Worm (Caenorhabditis elegans) whole organism, young adult: Measurements from ENCODE around the gene hmg-1.1.
A peak's percentile ranks its signal among the peaks of the same experiment; 100 is the strongest.

Experiments
- B0336.3 ChIP-seq: fragments of 200-800 bp; sonication (Bioruptor generic); IDR thresholded peaks from 2 replicates; pipeline ENCODE4 v1.3.6; 2022; ENCODE audit warnings: missing genetic modification characterization, missing compliant biosample characterization
- C06A6.2 ChIP-seq: fragments of 200-800 bp; sonication (Bioruptor generic); conservative IDR thresholded peaks from 2 replicates; pipeline ENCODE4 v1.3.6; 2022; ENCODE audit warnings: missing genetic modification characterization, missing compliant biosample characterization
- C17E4.6 ChIP-seq: fragments of 200-800 bp; sonication (Bioruptor generic); IDR thresholded peaks from 2 replicates; pipeline ENCODE4 v1.3.6; 2022; ENCODE audit warnings: missing genetic modification reagents, missing genetic modification characterization, missing compliant biosample characterization
- F37B4.10 ChIP-seq: fragments of 200-800 bp; sonication (Bioruptor generic); IDR thresholded peaks from 2 replicates; pipeline ENCODE4 v1.3.6; 2022; ENCODE audit warnings: missing genetic modification characterization, missing compliant biosample characterization
- F57A8.1 ChIP-seq: fragments of 200-800 bp; sonication (Bioruptor generic); optimal IDR thresholded peaks from 2 replicates; lab custom pipeline; 2018; ENCODE audit warnings: mild to moderate bottlenecking, missing genetic modification characterization, moderate library complexity, missing compliant biosample characterization
- F57C9.4 ChIP-seq: sonication (generic microtip); optimal IDR thresholded peaks from 2 replicates; lab custom pipeline; 2017; ENCODE audit warnings: mild to moderate bottlenecking, missing genetic modification characterization, missing compliant biosample characterization
- K12H6.12 ChIP-seq: fragments of 200-800 bp; sonication (Bioruptor generic); optimal IDR thresholded peaks from 2 replicates; lab custom pipeline; 2018; ENCODE audit warnings: mild to moderate bottlenecking, missing genetic modification characterization, missing compliant biosample characterization
- T26A5.8 ChIP-seq: sonication (generic microtip); optimal IDR thresholded peaks from 2 replicates; lab custom pipeline; 2016; ENCODE audit warnings: missing genetic modification characterization, missing compliant biosample characterization
- ZK185.1 ChIP-seq: sonication (generic microtip); optimal IDR thresholded peaks from 2 replicates; lab custom pipeline; 2016; ENCODE audit warnings: mild to moderate bottlenecking, missing genetic modification characterization, missing compliant biosample characterization; ENCODE audit not compliant: poor library complexity, severe bottlenecking
- ama-1 ChIP-seq, 3 experiments: fragments of 150-350 bp in 1 of 3; sonication (generic microtip) in 2 of 3; optimal IDR thresholded peaks; 2 replicates each; lab custom pipeline; 2014 to 2018; ENCODE audit warnings: missing biosample characterization in 2 of 3, missing genetic modification characterization in 2 of 3, missing genetic modification reagents in 2 of 3
- aptf-3 ChIP-seq: fragments of 200-800 bp; sonication (Bioruptor generic); IDR thresholded peaks from 2 replicates; pipeline ENCODE4 v1.3.6; 2022; ENCODE audit warnings: missing genetic modification characterization, missing compliant biosample characterization
- atf-7 ChIP-seq: sonication (generic microtip); optimal IDR thresholded peaks from 2 replicates; lab custom pipeline; 2017; ENCODE audit warnings: mild to moderate bottlenecking, missing genetic modification characterization, missing compliant biosample characterization
- attf-5 ChIP-seq: fragments of 200-800 bp; sonication (Bioruptor generic); optimal IDR thresholded peaks from 2 replicates; lab custom pipeline; 2018; ENCODE audit warnings: mild to moderate bottlenecking, missing genetic modification characterization, missing compliant biosample characterization
- cebp-1 ChIP-seq, 2 experiments: fragments of 200-800 bp in 1 of 2; sonication (Bioruptor generic) in 1 of 2; sonication (generic microtip) in 1 of 2; IDR thresholded peaks in 1 of 2; optimal IDR thresholded peaks in 1 of 2; 2 replicates each; pipeline versions ENCODE4 v1.3.6 to Lab custom; 2017 to 2022; ENCODE audit warnings: missing compliant biosample characterization in 2 of 2, missing genetic modification characterization in 2 of 2, mild to moderate bottlenecking in 1 of 2, missing genetic modification reagents in 1 of 2, moderate library complexity in 1 of 2
- cebp-2 ChIP-seq: fragments of 200-800 bp; sonication (Bioruptor generic); IDR thresholded peaks from 2 replicates; pipeline ENCODE4 v1.3.6; 2022; ENCODE audit warnings: missing genetic modification characterization, missing compliant biosample characterization
- ceh-100 ChIP-seq: fragments of 200-800 bp; sonication (Bioruptor generic); IDR thresholded peaks from 2 replicates; pipeline ENCODE4 v1.3.6; 2022; ENCODE audit warnings: missing genetic modification reagents, missing genetic modification characterization, missing compliant biosample characterization
- ceh-27 ChIP-seq: fragments of 200-800 bp; sonication (Bioruptor generic); optimal IDR thresholded peaks from 2 replicates; lab custom pipeline; 2018; ENCODE audit warnings: mild to moderate bottlenecking, missing genetic modification characterization, moderate library complexity, missing compliant biosample characterization
- chd-7 ChIP-seq: sonication (generic microtip); optimal IDR thresholded peaks from 2 replicates; lab custom pipeline; 2016; ENCODE audit warnings: mild to moderate bottlenecking, missing genetic modification characterization, moderate library complexity, missing compliant biosample characterization
- dpff-1 ChIP-seq: sonication (generic microtip); optimal IDR thresholded peaks from 2 replicates; lab custom pipeline; 2017; ENCODE audit warnings: mild to moderate bottlenecking, missing genetic modification characterization, missing compliant biosample characterization
- egrh-3 ChIP-seq: fragments of 200-800 bp; sonication (Bioruptor generic); IDR thresholded peaks from 2 replicates; pipeline ENCODE4 v1.3.6; 2022; ENCODE audit warnings: missing genetic modification reagents, missing genetic modification characterization, missing compliant biosample characterization
- ekl-4 ChIP-seq: fragments of 200-800 bp; sonication (Bioruptor generic); IDR thresholded peaks from 2 replicates; pipeline ENCODE4 v1.3.6; 2022; ENCODE audit warnings: missing genetic modification reagents, missing genetic modification characterization, missing compliant biosample characterization
- him-1 ChIP-seq: sonication (generic microtip); optimal IDR thresholded peaks from 2 replicates; lab custom pipeline; 2016; ENCODE audit warnings: missing genotype, missing genetic modification reagents, missing genetic modification characterization, missing compliant biosample characterization
- lag-1 ChIP-seq: fragments of 200-800 bp; sonication (Bioruptor generic); IDR thresholded peaks from 2 replicates; pipeline ENCODE4 v1.3.6; 2022; ENCODE audit warnings: missing genetic modification reagents, missing genetic modification characterization, missing compliant biosample characterization
- let-526 ChIP-seq: fragments of 200-800 bp; sonication (Bioruptor generic); IDR thresholded peaks from 2 replicates; pipeline ENCODE4 v1.3.6; 2022; ENCODE audit warnings: missing genetic modification reagents, missing genetic modification characterization, missing compliant biosample characterization
- lir-1 ChIP-seq: fragments of 200-800 bp; sonication (Bioruptor generic); conservative IDR thresholded peaks from 2 replicates; pipeline ENCODE4 v1.3.6; 2022; ENCODE audit warnings: missing genetic modification reagents, missing genetic modification characterization, missing compliant biosample characterization
- lsy-27 ChIP-seq: sonication (generic microtip); optimal IDR thresholded peaks from 2 replicates; lab custom pipeline; 2017; ENCODE audit warnings: missing genetic modification characterization, mild to moderate bottlenecking, missing compliant biosample characterization, antibody characterized with exemption, missing genotype, borderline replicate concordance; ENCODE audit not compliant: insufficient read depth
- madf-10 ChIP-seq: sonication (generic microtip); optimal IDR thresholded peaks from 2 replicates; lab custom pipeline; 2016; ENCODE audit warnings: mild to moderate bottlenecking, missing genetic modification characterization, missing compliant biosample characterization
- madf-3 ChIP-seq: fragments of 200-800 bp; sonication (Bioruptor generic); IDR thresholded peaks from 2 replicates; pipeline ENCODE4 v1.3.6; 2022; ENCODE audit warnings: missing genetic modification reagents, missing genetic modification characterization, missing compliant biosample characterization
- mxl-1 ChIP-seq: sonication (generic microtip); optimal IDR thresholded peaks from 2 replicates; lab custom pipeline; 2016; ENCODE audit warnings: missing genetic modification characterization, missing compliant biosample characterization
- nhr-120 ChIP-seq: fragments of 200-800 bp; sonication (Bioruptor generic); IDR thresholded peaks from 2 replicates; pipeline ENCODE4 v1.3.6; 2022; ENCODE audit warnings: missing genetic modification characterization, missing compliant biosample characterization
- pha-4 ChIP-seq: fragments of 150-350 bp; sonication (generic microtip); optimal IDR thresholded peaks from 2 replicates; lab custom pipeline; 2014; ENCODE audit warnings: missing biosample characterization, missing genetic modification reagents, missing genetic modification characterization
- repo-1 ChIP-seq: sonication (generic microtip); optimal IDR thresholded peaks from 2 replicates; lab custom pipeline; 2017; ENCODE audit warnings: mild to moderate bottlenecking, missing genetic modification characterization, missing compliant biosample characterization
- sea-2 ChIP-seq: fragments of 200-800 bp; sonication (Bioruptor generic); IDR thresholded peaks from 2 replicates; pipeline ENCODE4 v1.3.6; 2022; ENCODE audit warnings: missing genetic modification characterization, missing compliant biosample characterization
- snpc-1.1 ChIP-seq: sonication (generic microtip); optimal IDR thresholded peaks from 2 replicates; lab custom pipeline; 2017; ENCODE audit warnings: missing genetic modification characterization, mild to moderate bottlenecking, missing compliant biosample characterization, antibody characterized with exemption, moderate library complexity, missing genotype, missing genetic modification reagents; ENCODE audit not compliant: insufficient read depth
- snpc-1.3 ChIP-seq: sonication (generic microtip); optimal IDR thresholded peaks from 2 replicates; lab custom pipeline; 2017; ENCODE audit warnings: missing genetic modification characterization, mild to moderate bottlenecking, missing compliant biosample characterization, antibody characterized with exemption, moderate library complexity, missing genotype, missing genetic modification reagents; ENCODE audit not compliant: insufficient read depth
- tbp1 ChIP-seq: fragments of 200-800 bp; sonication (Bioruptor generic); optimal IDR thresholded peaks from 2 replicates; lab custom pipeline; 2018; ENCODE audit warnings: mild to moderate bottlenecking, missing genetic modification characterization, missing compliant biosample characterization
- tlf-1 ChIP-seq: fragments of 200-800 bp; sonication (Bioruptor generic); optimal IDR thresholded peaks from 2 replicates; lab custom pipeline; 2018; ENCODE audit warnings: mild to moderate bottlenecking, missing genetic modification characterization, missing compliant biosample characterization
- unc-62 ChIP-seq: fragments of 150-350 bp; optimal IDR thresholded peaks from 2 replicates; lab custom pipeline; 2014; ENCODE audit warnings: missing biosample characterization, missing genetic modification reagents, missing genetic modification characterization
- xnd-1 ChIP-seq: sonication (generic microtip); optimal IDR thresholded peaks from 2 replicates; lab custom pipeline; 2016; ENCODE audit warnings: missing genotype, missing genetic modification reagents, missing genetic modification characterization, missing compliant biosample characterization
- ztf-18 ChIP-seq: sonication (generic microtip); optimal IDR thresholded peaks from 2 replicates; lab custom pipeline; 2016; ENCODE audit warnings: missing genotype, mild to moderate bottlenecking, missing genetic modification characterization, missing compliant biosample characterization
- ztf-25 ChIP-seq: fragments of 200-800 bp; sonication (Bioruptor generic); IDR thresholded peaks from 2 replicates; pipeline ENCODE4 v1.3.6; 2022; ENCODE audit warnings: missing genetic modification reagents, missing genetic modification characterization, missing compliant biosample characterization
- ztf-26 ChIP-seq: sonication (generic microtip); optimal IDR thresholded peaks from 2 replicates; lab custom pipeline; 2017; ENCODE audit warnings: missing genetic modification characterization, missing compliant biosample characterization
- ztf-28 ChIP-seq: fragments of 200-800 bp; sonication (Bioruptor generic); IDR thresholded peaks from 2 replicates; pipeline ENCODE4 v1.3.6; 2022; ENCODE audit warnings: missing genetic modification reagents, missing genetic modification characterization, missing compliant biosample characterization
- ztf-3 ChIP-seq: fragments of 200-800 bp; sonication (Bioruptor generic); optimal IDR thresholded peaks from 2 replicates; lab custom pipeline; 2018; ENCODE audit warnings: mild to moderate bottlenecking, missing genetic modification characterization, missing compliant biosample characterization

hmg-1.1 gene

ce11 chrII:14251400-14251940, 975 bp downstream of the hmg-1.1 start (continued):
- peak; percentile 55 for TF ChIP-seq T26A5.8
- TF ChIP-seq snpc-1.1: no peak
- peak; percentile 47; the same call in 1 of the 2 replicates for TF ChIP-seq ztf-28
- no peak for TF ChIP-seq aptf-3
- TF ChIP-seq chd-7 (tag; lab: Kevin White, UChicago): peak; percentile 88
- peak; percentile 78 for TF ChIP-seq him-1 (tag; lab: Kevin White, UChicago)
- no peak for TF ChIP-seq nhr-120 (GFP tag; lab: Robert Waterston, UW)
- TF ChIP-seq ceh-27: peak; percentile 88
- TF ChIP-seq F37B4.10 (GFP tag; lab: Robert Waterston, UW): peak; percentile 66; the same call in 1 of the 2 replicates
- peak; percentile 85 for TF ChIP-seq F57C9.4 (tag; lab: Kevin White, UChicago)
- peak; percentile 88 for TF ChIP-seq K12H6.12
- no peak for TF ChIP-seq pha-4 (tag; lab: Kevin White, UChicago)
- peak; percentile 96 for TF ChIP-seq ztf-18 (tag; lab: Kevin White, UChicago)
- peak; percentile 95 for TF ChIP-seq ztf-26 (tag; lab: Kevin White, UChicago)
- TF ChIP-seq tlf-1: peak; percentile 96
- peak; percentile 82 for TF ChIP-seq lir-1 (GFP tag; lab: Robert Waterston, UW)
- peak; percentile 97 for TF ChIP-seq repo-1 (tag; lab: Kevin White, UChicago)
- no peak for TF ChIP-seq lag-1 (GFP tag; lab: Robert Waterston, UW)
- TF ChIP-seq C17E4.6 (GFP tag; lab: Robert Waterston, UW): peak; percentile 80
- 0 out of 2 replicates have a peak, but pooled peaks have one; percentile 73 for TF ChIP-seq let-526 (GFP tag; lab: Robert Waterston, UW)
- TF ChIP-seq atf-7: peak; percentile 96
- peak; percentile 94 for TF ChIP-seq madf-3 (GFP tag; lab: Robert Waterston, UW)
- peak; percentile 99 for TF ChIP-seq B0336.3 (GFP tag; lab: Robert Waterston, UW)
- peak; percentile 78 for TF ChIP-seq ceh-100 (GFP tag; lab: Robert Waterston, UW)
- TF ChIP-seq dpff-1 (tag; lab: Kevin White, UChicago): peak; percentile 69
- no peak for TF ChIP-seq F57A8.1 (GFP tag; lab: Kevin White, UChicago)
- peak; percentile 95 for TF ChIP-seq ekl-4 (GFP tag; lab: Robert Waterston, UW)
- 0 out of 2 replicates have a peak, but pooled peaks have one; percentile 44 for TF ChIP-seq cebp-2 (GFP tag; lab: Robert Waterston, UW)
- TF ChIP-seq egrh-3 (GFP tag; lab: Robert Waterston, UW): peak; percentile 61
- TF ChIP-seq snpc-1.3 (tag; lab: Kevin White, UChicago): no peak
- peak; percentile 96 for TF ChIP-seq attf-5 (GFP tag; lab: Kevin White, UChicago)
- TF ChIP-seq ZK185.1 (tag; lab: Kevin White, UChicago): peak; percentile 78
- no peak for TF ChIP-seq ama-1 (optimal IDR thresholded peaks at IDR 0.05; lab: Kevin White, UChicago)
- peak; percentile 45 for TF ChIP-seq ama-1 (GFP tag; optimal IDR thresholded peaks at IDR 0.05; lab: Kevin White, UChicago)
- TF ChIP-seq ztf-3: peak; percentile 91
- TF ChIP-seq unc-62: no peak
- TF ChIP-seq cebp-1 (GFP tag; IDR thresholded peaks at IDR 0.05; lab: Robert Waterston, UW): peak; percentile 61
- TF ChIP-seq cebp-1 (tag; optimal IDR thresholded peaks at IDR 0.05; lab: Kevin White, UChicago): peak; percentile 94
- TF ChIP-seq, all 124 proteins: peak for 103

ce11 chrII:14252057-14252456, 1.6 kb downstream of the hmg-1.1 start, which contains the start of gene Y54G11A.2:
Gene Y54G11A.2 (plus strand): TSS chrII:14252357.
- TF ChIP-seq F37B4.10 (GFP tag; lab: Robert Waterston, UW) (no peak), lsy-27 (tag; lab: Kevin White, UChicago) (no peak), atf-7 (no peak), C06A6.2 (no peak), xnd-1 (no peak), cebp-2 (GFP tag; lab: Robert Waterston, UW) (no peak), ztf-25 (GFP tag; lab: Robert Waterston, UW) (no peak), madf-10 (tag; lab: Kevin White, UChicago) (no peak), ekl-4 (GFP tag; lab: Robert Waterston, UW) (no peak), sea-2 (GFP tag; lab: Robert Waterston, UW) (no peak), mxl-1 (tag; lab: Kevin White, UChicago) (no peak), tbp1 (no peak)
